Worm (Caenorhabditis elegans) whole organism, midembryonic: ENCODE measurements around the gene pdhk-2.

ENCODE experiments used
- flt-1 ChIP-seq: fragments of 200-800 bp; sonication (Bioruptor generic); IDR thresholded peaks from 2 replicates; pipeline ENCODE4 v1.3.6; 2022; ENCODE audit warnings: missing genetic modification characterization, missing compliant biosample characterization
- klf-2 ChIP-seq: fragments of 200-800 bp; sonication (Bioruptor generic); conservative IDR thresholded peaks from 2 replicates; pipeline ENCODE4 v1.3.6; 2022; ENCODE audit warnings: missing genetic modification reagents, missing genetic modification characterization, missing compliant biosample characterization
- med-1 ChIP-seq: sonication (generic microtip); optimal IDR thresholded peaks from 2 replicates; lab custom pipeline; 2017; ENCODE audit warnings: missing genetic modification characterization, mild to moderate bottlenecking, missing compliant biosample characterization, antibody characterized with exemption, missing genetic modification reagents; ENCODE audit not compliant: insufficient read depth
- ztf-29 ChIP-seq: fragments of 200-800 bp; sonication (Bioruptor generic); IDR thresholded peaks from 2 replicates; pipeline ENCODE4 v1.3.6; 2022; ENCODE audit warnings: missing genetic modification reagents, missing genetic modification characterization, missing compliant biosample characterization

DNA sequence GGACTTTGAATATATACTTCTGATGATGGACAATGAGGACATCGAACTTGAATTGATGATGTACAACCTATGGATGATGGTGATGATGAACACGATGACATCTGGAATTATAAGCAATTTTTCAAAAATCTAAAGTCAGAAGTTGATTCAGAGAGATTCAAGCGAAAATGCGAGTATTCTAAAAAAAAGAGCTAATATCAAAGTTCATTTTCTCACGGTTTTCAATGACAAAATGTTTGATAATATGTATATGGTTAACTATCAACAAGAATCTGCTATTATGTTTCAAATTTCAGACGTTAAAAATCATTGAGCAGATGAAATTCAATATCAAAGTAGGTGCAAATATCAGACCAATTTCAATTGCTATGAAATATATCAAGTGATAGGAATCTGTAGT is 38.7 kb upstream of the pdhk-2 start, which contains the start of gene K02D10.4:
- TF ChIP-seq flt-1 (GFP tag; lab: Robert Waterston, UW) (no peak), ztf-29 (no peak), klf-2 (GFP tag; lab: Robert Waterston, UW) (no peak), med-1 (GFP tag; lab: Kevin White, UChicago) (no peak)
